Fruit fly (Drosophila melanogaster): ENCODE data around the gene CG34012.
A peak's percentile ranks its signal among the peaks of the same experiment; 100 is the strongest.

CG34012 gene

DNA sequence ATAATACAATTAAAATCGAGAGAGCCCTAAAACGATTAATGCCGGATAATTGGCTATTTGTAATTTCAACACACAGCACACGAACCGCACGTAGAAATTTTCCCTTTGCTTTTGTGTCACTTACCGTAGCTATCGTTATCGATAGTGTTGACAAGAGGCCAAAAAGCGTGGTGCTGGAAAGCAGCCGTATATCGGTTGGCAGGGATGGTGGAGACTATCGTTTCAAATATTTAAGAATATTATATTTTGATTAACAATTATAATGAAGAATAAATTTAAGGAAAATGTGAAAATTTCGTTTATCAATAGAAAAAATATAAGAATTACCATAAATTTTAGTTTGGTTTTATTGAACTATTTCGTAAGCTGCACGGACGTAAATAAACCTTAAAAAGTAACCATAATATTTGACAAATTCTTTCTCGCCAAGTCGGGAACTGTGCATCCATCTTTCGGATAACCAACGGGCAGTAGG lies 16.2 kb downstream of the CG34012 start, which contains the start of gene JIL-1 (continued):
- TF ChIP-seq CG2712 (tag; optimal IDR thresholded peaks at IDR 0.05) (peak; percentile 44), HHEX (GFP tag; optimal IDR thresholded peaks at IDR 0.05) (peak; percentile 20), Hmr (GFP tag; optimal IDR thresholded peaks at IDR 0.05) (peak; percentile 77), twi (tag; optimal IDR thresholded peaks at IDR 0.05) (no peak), wek (GFP tag; optimal IDR thresholded peaks at IDR 0.05) (no peak), z (GFP tag; IDR thresholded peaks at IDR 0.05) (0 out of 3 replicates have a peak, but pooled peaks have one; percentile 28), D19A (tag; optimal IDR thresholded peaks at IDR 0.05) (no peak), HLHmδ (GFP tag; optimal IDR thresholded peaks at IDR 0.05) (peak; percentile 10), tgo (GFP tag; IDR thresholded peaks at IDR 0.05) (peak; percentile 76), CG7372 (GFP tag; IDR thresholded peaks at IDR 0.05) (peak; percentile 48; the same call in 1 of the 2 replicates), br (optimal IDR thresholded peaks at IDR 0.05) (no peak), CG18619 (GFP tag; optimal IDR thresholded peaks at IDR 0.05) (peak; percentile 41), sqz (GFP tag; optimal IDR thresholded peaks at IDR 0.05) (peak; percentile 13), Aef1 (GFP tag; IDR thresholded peaks at IDR 0.05) (peak; percentile 47), bcd (GFP tag; optimal IDR thresholded peaks at IDR 0.05) (peak; percentile 71), eve (GFP tag; optimal IDR thresholded peaks at IDR 0.05) (peak in 1 of 2 experiments; percentile 46), run (tag; optimal IDR thresholded peaks at IDR 0.05) (no peak), Sry-β (GFP tag; optimal IDR thresholded peaks at IDR 0.05) (peak; percentile 4), CG9817 (tag; optimal IDR thresholded peaks at IDR 0.05) (peak; percentile 60), prd (optimal IDR thresholded peaks at IDR 0.05) (no peak), prd (GFP tag; IDR thresholded peaks at IDR 0.05) (peak; percentile 72; the same call in 2 of the 3 replicates), lola (GFP tag; optimal IDR thresholded peaks at IDR 0.05) (peak in 1 of 3 experiments; percentile 30), vfl (GFP tag; optimal IDR thresholded peaks at IDR 0.05) (peak; percentile 64), MTF-1 (GFP tag; optimal IDR thresholded peaks at IDR 0.05; ENCODE audit: borderline replicate concordance) (no peak), chn (GFP tag; optimal IDR thresholded peaks at IDR 0.05) (peak; percentile 50), Max (GFP tag; optimal IDR thresholded peaks at IDR 0.05) (peak; percentile 67), hth (optimal IDR thresholded peaks at IDR 0.05) (no peak), Ssrp (tag; optimal IDR thresholded peaks at IDR 0.05) (peak; percentile 38), vvl (GFP tag; IDR thresholded peaks at IDR 0.05) (peak; percentile 87), GATAe (GFP tag; conservative IDR thresholded peaks at IDR 0.05) (no peak), trh (GFP tag; optimal IDR thresholded peaks at IDR 0.05) (peak; percentile 8), CkIIα-i1 (GFP tag; IDR thresholded peaks at IDR 0.05) (no peak), CG4404 (GFP tag; IDR thresholded peaks at IDR 0.05) (peak; percentile 54; the same call in 1 of the 2 replicates), dmrt99B (tag; optimal IDR thresholded peaks at IDR 0.05) (peak; percentile 16), CG4854 (GFP tag; optimal IDR thresholded peaks at IDR 0.05) (peak; percentile 48), CG14014 (GFP tag; IDR thresholded peaks at IDR 0.05) (peak; percentile 62), CG8281 (tag; optimal IDR thresholded peaks at IDR 0.05) (no peak), knrl (GFP tag; IDR thresholded peaks at IDR 0.05; ENCODE audit: partially characterized antibody) (peak; percentile 87), Blimp-1 (GFP tag; optimal IDR thresholded peaks at IDR 0.05) (peak; percentile 39), seq (GFP tag; IDR thresholded peaks at IDR 0.05) (no peak), Trl (optimal IDR thresholded peaks at IDR 0.05) (no peak), Trl (GFP tag; optimal IDR thresholded peaks at IDR 0.05) (no peak), dan (GFP tag; IDR thresholded peaks at IDR 0.05) (no peak), CG1647 (GFP tag; optimal IDR thresholded peaks at IDR 0.05) (no peak), tup (GFP tag; optimal IDR thresholded peaks at IDR 0.05) (peak; percentile 3), CG17802 (tag; optimal IDR thresholded peaks at IDR 0.05) (peak; percentile 36), CG2889 (GFP tag; IDR thresholded peaks at IDR 0.05) (peak; percentile 63), Med (GFP tag) (peak; percentile 95), crp (GFP tag; optimal IDR thresholded peaks at IDR 0.05) (peak in 1 of 2 experiments; percentile 64), jing (GFP tag; optimal IDR thresholded peaks at IDR 0.05) (no peak), ssp (GFP tag; IDR thresholded peaks at IDR 0.05) (peak; percentile 57)
